Worm (Caenorhabditis elegans): ENCODE results near the gene fbxa-7.

- TF ChIP-seq pax-1 (tag; optimal IDR thresholded peaks at IDR 0.05) (no peak), ceh-31 (tag; optimal IDR thresholded peaks at IDR 0.05) (no peak), ceh-9 (tag; optimal IDR thresholded peaks at IDR 0.05) (no peak), ahr-1 (tag; optimal IDR thresholded peaks at IDR 0.05) (no peak)
Observed at ce11 chrIII:2251348-2251747, at the start of gene fbxa-7.
